Worm (Caenorhabditis elegans) whole organism, late embryonic: Measurements from ENCODE around the gene Y50D4C.5.

Experiments
- C08G9.2 ChIP-seq: sonication (generic microtip); optimal IDR thresholded peaks from 2 replicates; lab custom pipeline; 2016; ENCODE audit warnings: mild to moderate bottlenecking, missing genetic modification characterization, moderate library complexity, missing compliant biosample characterization
- K02D7.2 ChIP-seq: sonication (generic microtip); optimal IDR thresholded peaks from 2 replicates; lab custom pipeline; 2017; ENCODE audit warnings: mild to moderate bottlenecking, missing genetic modification characterization, missing compliant biosample characterization
- K09A11.1 ChIP-seq: sonication (generic microtip); optimal IDR thresholded peaks from 2 replicates; lab custom pipeline; 2017; ENCODE audit warnings: antibody characterized with exemption, mild to moderate bottlenecking, missing genetic modification characterization, missing compliant biosample characterization; ENCODE audit not compliant: insufficient read depth
- T23F11.4 ChIP-seq: fragments of 200-800 bp; sonication (Bioruptor generic); optimal IDR thresholded peaks from 2 replicates; lab custom pipeline; 2018; ENCODE audit warnings: mild to moderate bottlenecking, missing genetic modification characterization, missing compliant biosample characterization
- Y22D7AL.16 ChIP-seq: sonication (generic microtip); optimal IDR thresholded peaks from 2 replicates; lab custom pipeline; 2016; ENCODE audit warnings: missing genetic modification characterization, missing compliant biosample characterization
- ahr-1 ChIP-seq: sonication (generic microtip); optimal IDR thresholded peaks from 2 replicates; lab custom pipeline; 2016; ENCODE audit warnings: missing genetic modification characterization, missing compliant biosample characterization
- ama-1 ChIP-seq: fragments of 150-350 bp; optimal IDR thresholded peaks from 2 replicates; lab custom pipeline; 2014
- ceh-19 ChIP-seq: fragments of 200-800 bp; sonication (Bioruptor generic); optimal IDR thresholded peaks from 2 replicates; lab custom pipeline; 2018; ENCODE audit warnings: mild to moderate bottlenecking, missing genetic modification characterization, missing compliant biosample characterization
- ceh-2 ChIP-seq: sonication (generic microtip); optimal IDR thresholded peaks from 2 replicates; lab custom pipeline; 2016; ENCODE audit warnings: missing genotype, missing genetic modification characterization, missing compliant biosample characterization
- ceh-22 ChIP-seq: sonication (generic microtip); optimal IDR thresholded peaks from 2 replicates; lab custom pipeline; 2017; ENCODE audit warnings: missing biosample characterization, missing genetic modification characterization
- ceh-30 ChIP-seq: fragments of 150-350 bp; optimal IDR thresholded peaks from 2 replicates; lab custom pipeline; 2014; ENCODE audit warnings: missing biosample characterization, missing genetic modification characterization
- ceh-31 ChIP-seq: sonication (generic microtip); optimal IDR thresholded peaks from 2 replicates; lab custom pipeline; 2016; ENCODE audit warnings: missing genetic modification characterization, missing compliant biosample characterization
- ceh-34 ChIP-seq: sonication (generic microtip); optimal IDR thresholded peaks from 2 replicates; lab custom pipeline; 2016; ENCODE audit warnings: mild to moderate bottlenecking, missing genetic modification characterization, missing compliant biosample characterization
- ceh-6 ChIP-seq: fragments of 200-800 bp; sonication (Bioruptor generic); optimal IDR thresholded peaks from 2 replicates; lab custom pipeline; 2018; ENCODE audit warnings: mild to moderate bottlenecking, missing genetic modification characterization, missing compliant biosample characterization
- ceh-9 ChIP-seq: sonication (generic microtip); optimal IDR thresholded peaks from 2 replicates; lab custom pipeline; 2016; ENCODE audit warnings: mild to moderate bottlenecking, missing genetic modification characterization, inconsistent platforms, missing compliant biosample characterization
- che-1 ChIP-seq: sonication (generic microtip); optimal IDR thresholded peaks from 2 replicates; lab custom pipeline; 2016; ENCODE audit warnings: mild to moderate bottlenecking, missing genetic modification characterization, missing compliant biosample characterization
- dmd-4 ChIP-seq: sonication (generic microtip); optimal IDR thresholded peaks from 2 replicates; lab custom pipeline; 2016; ENCODE audit warnings: borderline replicate concordance, missing genetic modification characterization, missing compliant biosample characterization
- dve-1 ChIP-seq: sonication (generic microtip); optimal IDR thresholded peaks from 2 replicates; lab custom pipeline; 2017; ENCODE audit warnings: antibody characterized with exemption, mild to moderate bottlenecking, missing genetic modification characterization, missing compliant biosample characterization
- elt-2 ChIP-seq: sonication (generic microtip); optimal IDR thresholded peaks from 2 replicates; lab custom pipeline; 2016; ENCODE audit warnings: missing genetic modification reagents, missing genetic modification characterization, missing compliant biosample characterization
- elt-4 ChIP-seq: sonication (generic microtip); optimal IDR thresholded peaks from 2 replicates; lab custom pipeline; 2016; ENCODE audit warnings: missing genetic modification characterization, missing compliant biosample characterization
- ets-4 ChIP-seq: sonication (generic microtip); optimal IDR thresholded peaks from 2 replicates; lab custom pipeline; 2016; ENCODE audit warnings: missing genetic modification characterization, missing compliant biosample characterization
- eyg-1 ChIP-seq: sonication (generic microtip); optimal IDR thresholded peaks from 2 replicates; lab custom pipeline; 2016; ENCODE audit warnings: missing genotype, missing genetic modification characterization, missing compliant biosample characterization
- fax-1 ChIP-seq: sonication (generic microtip); optimal IDR thresholded peaks from 2 replicates; lab custom pipeline; 2016; ENCODE audit warnings: missing genotype, missing genetic modification characterization, missing compliant biosample characterization
- fkh-10 ChIP-seq: fragments of 150-350 bp; optimal IDR thresholded peaks from 2 replicates; lab custom pipeline; 2014; ENCODE audit warnings: missing biosample characterization, missing genetic modification reagents, missing genetic modification characterization
- fkh-6 ChIP-seq: sonication (generic microtip); optimal IDR thresholded peaks from 2 replicates; lab custom pipeline; 2016; ENCODE audit warnings: missing genetic modification characterization, missing compliant biosample characterization
- gmeb-2 ChIP-seq: sonication (generic microtip); optimal IDR thresholded peaks from 2 replicates; lab custom pipeline; 2016; ENCODE audit warnings: missing genetic modification characterization, inconsistent platforms, missing compliant biosample characterization
- hlh-13 ChIP-seq: fragments of 200-800 bp; sonication (Bioruptor generic); optimal IDR thresholded peaks from 2 replicates; lab custom pipeline; 2018; ENCODE audit warnings: mild to moderate bottlenecking, missing genetic modification characterization, missing compliant biosample characterization
- hlh-15 ChIP-seq: sonication (generic microtip); optimal IDR thresholded peaks from 2 replicates; lab custom pipeline; 2016; ENCODE audit warnings: missing genetic modification characterization, missing compliant biosample characterization
- hlh-30 ChIP-seq: sonication (generic microtip); optimal IDR thresholded peaks from 2 replicates; lab custom pipeline; 2017; ENCODE audit warnings: antibody characterized with exemption, missing genetic modification characterization, missing compliant biosample characterization; ENCODE audit not compliant: insufficient read depth
- lim-6 ChIP-seq: sonication (generic microtip); optimal IDR thresholded peaks from 2 replicates; lab custom pipeline; 2016; ENCODE audit warnings: missing genetic modification characterization, missing compliant biosample characterization
- lin-11 ChIP-seq: fragments of 200-800 bp; sonication (Bioruptor generic); optimal IDR thresholded peaks from 2 replicates; lab custom pipeline; 2018; ENCODE audit warnings: mild to moderate bottlenecking, missing genetic modification characterization, missing compliant biosample characterization
- madf-2 ChIP-seq: sonication (generic microtip); optimal IDR thresholded peaks from 2 replicates; lab custom pipeline; 2017; ENCODE audit warnings: missing genetic modification characterization, missing compliant biosample characterization
- mec-3 ChIP-seq: sonication (generic microtip); optimal IDR thresholded peaks from 2 replicates; lab custom pipeline; 2016; ENCODE audit warnings: borderline replicate concordance, missing genetic modification characterization, missing compliant biosample characterization
- nhr-11 ChIP-seq: fragments of 150-350 bp; optimal IDR thresholded peaks from 2 replicates; lab custom pipeline; 2014; ENCODE audit warnings: missing biosample characterization, missing genetic modification characterization
- nhr-232 ChIP-seq: sonication (generic microtip); optimal IDR thresholded peaks from 2 replicates; lab custom pipeline; 2016; ENCODE audit warnings: missing genetic modification characterization, missing compliant biosample characterization
- npax-4 ChIP-seq: sonication (generic microtip); optimal IDR thresholded peaks from 2 replicates; lab custom pipeline; 2016; ENCODE audit warnings: missing genetic modification characterization, missing compliant biosample characterization
- odd-2 ChIP-seq: sonication (generic microtip); optimal IDR thresholded peaks from 2 replicates; lab custom pipeline; 2017; ENCODE audit warnings: antibody characterized with exemption, mild to moderate bottlenecking, missing genetic modification characterization, missing compliant biosample characterization
- pag-3 ChIP-seq: sonication (generic microtip); optimal IDR thresholded peaks from 2 replicates; lab custom pipeline; 2016; ENCODE audit warnings: missing compliant biosample characterization, missing genetic modification characterization, borderline replicate concordance
- pha-2 ChIP-seq: sonication (generic microtip); optimal IDR thresholded peaks from 2 replicates; lab custom pipeline; 2017; ENCODE audit warnings: mild to moderate bottlenecking, missing genetic modification characterization, missing compliant biosample characterization
- pha-4 ChIP-seq: fragments of 150-350 bp; optimal IDR thresholded peaks from 2 replicates; lab custom pipeline; 2018; ENCODE audit warnings: missing biosample characterization, missing genetic modification reagents, missing genetic modification characterization
- pqm-1 ChIP-seq: sonication (generic microtip); optimal IDR thresholded peaks from 2 replicates; lab custom pipeline; 2016; ENCODE audit warnings: missing genetic modification characterization, missing compliant biosample characterization
- ref-2 ChIP-seq: sonication (generic microtip); optimal IDR thresholded peaks from 2 replicates; lab custom pipeline; 2016; ENCODE audit warnings: missing genetic modification characterization, missing compliant biosample characterization
- rnt-1 ChIP-seq: sonication (generic microtip); optimal IDR thresholded peaks from 2 replicates; lab custom pipeline; 2016; ENCODE audit warnings: missing genetic modification characterization, missing compliant biosample characterization
- sdc-2 ChIP-seq: sonication (generic microtip); optimal IDR thresholded peaks from 2 replicates; lab custom pipeline; 2016; ENCODE audit warnings: missing genotype, missing genetic modification characterization, missing compliant biosample characterization
- sox-2 ChIP-seq: fragments of 200-800 bp; sonication (Bioruptor generic); IDR thresholded peaks from 2 replicates; pipeline ENCODE4 v1.3.6; 2022; ENCODE audit warnings: missing genetic modification reagents, missing genetic modification characterization, missing compliant biosample characterization
- syd-9 ChIP-seq: sonication (generic microtip); optimal IDR thresholded peaks from 2 replicates; lab custom pipeline; 2016; ENCODE audit warnings: mild to moderate bottlenecking, missing genetic modification characterization, moderate library complexity, missing compliant biosample characterization
- tbx-2 ChIP-seq: sonication (generic microtip); optimal IDR thresholded peaks from 2 replicates; lab custom pipeline; 2016; ENCODE audit warnings: missing genetic modification characterization, missing compliant biosample characterization
- tbx-7 ChIP-seq: sonication (generic microtip); optimal IDR thresholded peaks from 2 replicates; lab custom pipeline; 2016; ENCODE audit warnings: missing genotype, missing genetic modification characterization, missing compliant biosample characterization
- ttx-3 ChIP-seq: sonication (generic microtip); optimal IDR thresholded peaks from 2 replicates; lab custom pipeline; 2016; ENCODE audit warnings: missing genetic modification reagents, missing genetic modification characterization, missing compliant biosample characterization
- unc-3 ChIP-seq, 2 experiments: fragments of 200-800 bp in 1 of 2; sonication (Bioruptor generic) in 1 of 2; sonication (generic microtip) in 1 of 2; conservative IDR thresholded peaks in 1 of 2; optimal IDR thresholded peaks in 1 of 2; 2 replicates each; pipeline versions ENCODE4 v1.3.6 to Lab custom; 2016 to 2022; ENCODE audit warnings: missing compliant biosample characterization in 2 of 2, missing genetic modification characterization in 2 of 2, missing genetic modification reagents in 1 of 2
- unc-42 ChIP-seq: sonication (generic microtip); optimal IDR thresholded peaks from 2 replicates; lab custom pipeline; 2016; ENCODE audit warnings: missing genotype, missing genetic modification characterization, missing compliant biosample characterization
- unc-55 ChIP-seq: sonication (generic microtip); optimal IDR thresholded peaks from 2 replicates; lab custom pipeline; 2017; ENCODE audit warnings: missing biosample characterization, missing genetic modification reagents, missing genetic modification characterization
- zip-5 ChIP-seq: sonication (generic microtip); optimal IDR thresholded peaks from 2 replicates; lab custom pipeline; 2016; ENCODE audit warnings: missing genetic modification characterization, missing compliant biosample characterization
- ztf-16 ChIP-seq: sonication (generic microtip); optimal IDR thresholded peaks from 2 replicates; lab custom pipeline; 2017; ENCODE audit warnings: missing genetic modification characterization, missing compliant biosample characterization

The Y50D4C.5 gene

ce11 chrV:975184-975583 lies 28.4 kb downstream of the Y50D4C.5 start:
- TF ChIP-seq dmd-4 (tag; lab: Kevin White, UChicago) (no peak), fkh-10 (GFP tag; lab: Kevin White, UChicago) (no peak), K09A11.1 (tag; lab: Kevin White, UChicago) (no peak), ztf-16 (tag; lab: Kevin White, UChicago) (no peak), Y22D7AL.16 (tag; lab: Kevin White, UChicago) (no peak), elt-4 (tag; lab: Kevin White, UChicago) (no peak), gmeb-2 (tag; lab: Kevin White, UChicago) (no peak), unc-55 (peak; percentile 97), rnt-1 (tag; lab: Kevin White, UChicago) (no peak), nhr-11 (tag; lab: Kevin White, UChicago) (no peak), sox-2 (GFP tag; lab: Robert Waterston, UW) (no peak), nhr-232 (tag; lab: Kevin White, UChicago) (no peak), ceh-19 (GFP tag; lab: Kevin White, UChicago) (peak; percentile 43), madf-2 (tag; lab: Kevin White, UChicago) (no peak), ceh-2 (peak; percentile 37), sdc-2 (tag; lab: Kevin White, UChicago) (peak; percentile 25), npax-4 (tag; lab: Kevin White, UChicago) (no peak), tbx-2 (peak; percentile 30), hlh-30 (tag; lab: Kevin White, UChicago) (peak; percentile 34), ama-1 (no peak), ttx-3 (no peak), pha-2 (tag; lab: Kevin White, UChicago) (peak; percentile 28), hlh-15 (no peak), lim-6 (tag; lab: Kevin White, UChicago) (no peak), T23F11.4 (GFP tag; lab: Kevin White, UChicago) (no peak), pha-4 (tag; lab: Kevin White, UChicago) (no peak), mec-3 (tag; lab: Kevin White, UChicago) (no peak), ceh-6 (GFP tag; lab: Kevin White, UChicago) (no peak), eyg-1 (tag; lab: Kevin White, UChicago) (peak; percentile 49), pag-3 (tag; lab: Kevin White, UChicago) (no peak), ceh-31 (peak; percentile 66), ceh-22 (no peak), lin-11 (tag; lab: Kevin White, UChicago) (no peak), ref-2 (tag; lab: Kevin White, UChicago) (peak; percentile 54), elt-2 (tag; lab: Kevin White, UChicago) (peak; percentile 21), C08G9.2 (tag; lab: Kevin White, UChicago) (no peak), hlh-13 (GFP tag; lab: Kevin White, UChicago) (no peak), fax-1 (tag; lab: Kevin White, UChicago) (no peak), dve-1 (tag; lab: Kevin White, UChicago) (no peak), ceh-9 (no peak), syd-9 (tag; lab: Kevin White, UChicago) (peak; percentile 18), che-1 (tag; lab: Kevin White, UChicago) (no peak), K02D7.2 (no peak), ets-4 (tag; lab: Kevin White, UChicago) (no peak), zip-5 (no peak), ceh-34 (tag; lab: Kevin White, UChicago) (peak; percentile 79), odd-2 (tag; lab: Kevin White, UChicago) (no peak), ahr-1 (tag; lab: Kevin White, UChicago) (no peak), unc-42 (tag; lab: Kevin White, UChicago) (peak; percentile 13), tbx-7 (no peak), ceh-30 (tag; lab: Kevin White, UChicago) (peak; percentile 7), unc-3 (GFP tag; conservative IDR thresholded peaks at IDR 0.05; lab: Robert Waterston, UW) (no peak), unc-3 (tag; optimal IDR thresholded peaks at IDR 0.05; lab: Kevin White, UChicago) (no peak), pqm-1 (tag; lab: Kevin White, UChicago) (no peak), fkh-6 (tag; lab: Kevin White, UChicago) (no peak)
